Fruit fly (Drosophila melanogaster): ENCODE measurements around the gene Pi4KIIIalpha.

DNA sequence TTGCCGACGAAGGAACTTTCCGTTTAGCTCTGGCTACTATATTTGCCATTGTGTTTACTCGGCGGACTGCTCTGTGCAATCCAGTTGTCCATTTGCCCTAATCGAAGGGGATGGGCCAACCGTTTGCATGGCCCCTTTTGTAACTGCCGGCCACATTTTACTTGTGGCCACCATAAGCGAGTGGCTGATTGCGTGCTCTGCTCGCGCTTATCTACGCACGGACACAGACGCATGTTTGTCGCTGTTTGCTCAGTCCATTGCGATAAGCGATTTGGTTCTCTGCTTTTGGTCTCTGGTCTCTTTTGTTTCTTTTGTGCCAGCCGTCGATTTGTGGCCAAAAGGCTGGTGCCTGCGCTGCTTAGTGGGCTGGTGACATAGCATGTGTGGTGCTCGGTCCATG lies 34.0 kb upstream of the Pi4KIIIalpha start:
- TF ChIP-seq CG4820 (GFP tag; optimal IDR thresholded peaks at IDR 0.05) (no peak), CG10321 (GFP tag; IDR thresholded peaks at IDR 0.05) (no peak), row (GFP tag; IDR thresholded peaks at IDR 0.05) (no peak)
